Fruit fly (Drosophila melanogaster): ENCODE data around the gene TBC1D5.

Gene TBC1D5

dm6 chr3R:13264061-13264661 is 7.7 kb downstream of the TBC1D5 start, which contains the start of gene Ravus (continued):
- TF ChIP-seq CG10543 (GFP tag; optimal IDR thresholded peaks at IDR 0.05) (no peak), hth (optimal IDR thresholded peaks at IDR 0.05) (no peak), CG17612 (GFP tag; IDR thresholded peaks at IDR 0.05) (no peak), CG3065 (GFP tag; optimal IDR thresholded peaks at IDR 0.05) (no peak), Side (GFP tag; optimal IDR thresholded peaks at IDR 0.05) (peak; percentile 23), cato (GFP tag; optimal IDR thresholded peaks at IDR 0.05; ENCODE audit: borderline replicate concordance) (peak; percentile 9), CG5953 (GFP tag; IDR thresholded peaks at IDR 0.05) (no peak), esg (GFP tag; conservative IDR thresholded peaks at IDR 0.05) (peak; percentile 54), CG18764 (GFP tag; optimal IDR thresholded peaks at IDR 0.05) (no peak), CG1602 (GFP tag; optimal IDR thresholded peaks at IDR 0.05) (peak; percentile 35), shn (GFP tag; optimal IDR thresholded peaks at IDR 0.05) (peak; percentile 18), CG12769 (tag; optimal IDR thresholded peaks at IDR 0.05) (no peak), CG31224 (GFP tag; IDR thresholded peaks at IDR 0.05) (no peak), D19A (tag; optimal IDR thresholded peaks at IDR 0.05) (no peak), Dfd (GFP tag; optimal IDR thresholded peaks at IDR 0.05) (no peak), HLH54F (GFP tag; optimal IDR thresholded peaks at IDR 0.05) (peak; percentile 50), CG11085 (GFP tag; IDR thresholded peaks at IDR 0.05) (no peak), Elba2 (GFP tag; optimal IDR thresholded peaks at IDR 0.05) (no peak), GATAe (GFP tag; conservative IDR thresholded peaks at IDR 0.05) (no peak), CG12219 (GFP tag; optimal IDR thresholded peaks at IDR 0.05) (no peak), CG11398 (GFP tag; optimal IDR thresholded peaks at IDR 0.05) (no peak), tna (GFP tag; IDR thresholded peaks at IDR 0.05; ENCODE audit: partially characterized antibody) (no peak), Sox102F (GFP tag; optimal IDR thresholded peaks at IDR 0.05) (no peak), CG3726 (GFP tag; IDR thresholded peaks at IDR 0.05) (no peak), repo (GFP tag; optimal IDR thresholded peaks at IDR 0.05) (no peak), kah (GFP tag; optimal IDR thresholded peaks at IDR 0.05) (no peak), CG10321 (GFP tag; IDR thresholded peaks at IDR 0.05) (no peak), btn (GFP tag; optimal IDR thresholded peaks at IDR 0.05) (no peak), CG6813 (GFP tag; optimal IDR thresholded peaks at IDR 0.05) (no peak), tup (GFP tag; optimal IDR thresholded peaks at IDR 0.05) (no peak), CG15479 (GFP tag; optimal IDR thresholded peaks at IDR 0.05) (no peak), Nf-YC (tag; optimal IDR thresholded peaks at IDR 0.05) (peak; percentile 55), CkIIα-i1 (GFP tag; IDR thresholded peaks at IDR 0.05) (no peak), CG31365 (tag; optimal IDR thresholded peaks at IDR 0.05) (no peak), dan (GFP tag; IDR thresholded peaks at IDR 0.05) (no peak), abd-A (tag; optimal IDR thresholded peaks at IDR 0.05) (no peak), Lim3 (GFP tag; IDR thresholded peaks at IDR 0.05) (no peak), Spps (tag; optimal IDR thresholded peaks at IDR 0.05) (no peak), Dad (GFP tag; optimal IDR thresholded peaks at IDR 0.05) (no peak), prd (optimal IDR thresholded peaks at IDR 0.05) (no peak), prd (GFP tag; IDR thresholded peaks at IDR 0.05) (peak; percentile 58; the same call in 2 of the 3 replicates), gro (GFP tag; optimal IDR thresholded peaks at IDR 0.05) (peak; percentile 34), CG14667 (GFP tag; IDR thresholded peaks at IDR 0.05) (peak; percentile 41; the same call in 1 of the 2 replicates), BEAF-32 (GFP tag; optimal IDR thresholded peaks at IDR 0.05) (peak; percentile 53), exex (tag; optimal IDR thresholded peaks at IDR 0.05) (no peak), CG10274 (GFP tag; optimal IDR thresholded peaks at IDR 0.05) (no peak), CG42726 (GFP tag; IDR thresholded peaks at IDR 0.05; ENCODE audit: partially characterized antibody) (no peak), ara (GFP tag; IDR thresholded peaks at IDR 0.05) (no peak), her (GFP tag; optimal IDR thresholded peaks at IDR 0.05) (no peak), unc-4 (GFP tag; IDR thresholded peaks at IDR 0.05; ENCODE audit: partially characterized antibody) (no peak), oc (tag; optimal IDR thresholded peaks at IDR 0.05) (no peak)

Data from whole organism, embryonic.